Worm (Caenorhabditis elegans) whole organism, L4 larva: Measurements from ENCODE around the gene dohh-1.
A peak's percentile ranks its signal among the peaks of the same experiment; 100 is the strongest.

Source experiments
- F37D6.2 ChIP-seq: sonication (generic microtip); optimal IDR thresholded peaks from 2 replicates; lab custom pipeline; 2016; ENCODE audit warnings: mild to moderate bottlenecking, missing genetic modification characterization, missing compliant biosample characterization
- F49E8.2 ChIP-seq: sonication (generic microtip); optimal IDR thresholded peaks from 2 replicates; lab custom pipeline; 2016; ENCODE audit warnings: missing compliant biosample characterization, mild to moderate bottlenecking, missing genetic modification characterization, borderline replicate concordance
- T20F7.1 ChIP-seq: fragments of 200-800 bp; sonication (Bioruptor generic); optimal IDR thresholded peaks from 2 replicates; lab custom pipeline; 2018; ENCODE audit warnings: mild to moderate bottlenecking, missing genetic modification characterization, missing compliant biosample characterization
- T26A8.4 ChIP-seq: fragments of 200-800 bp; sonication (Bioruptor generic); IDR thresholded peaks from 2 replicates; pipeline ENCODE4 v1.3.6; 2022; ENCODE audit warnings: missing genetic modification characterization, missing compliant biosample characterization
- Y105C5A.15 ChIP-seq: fragments of 200-800 bp; sonication (Bioruptor generic); IDR thresholded peaks from 2 replicates; pipeline ENCODE4 v1.3.6; 2022; ENCODE audit warnings: missing genetic modification characterization, missing compliant biosample characterization
- aly-2 ChIP-seq: sonication (generic microtip); optimal IDR thresholded peaks from 2 replicates; lab custom pipeline; 2018; ENCODE audit warnings: missing biosample characterization, missing genetic modification characterization
- ama-1 ChIP-seq: fragments of 150-350 bp; optimal IDR thresholded peaks from 2 replicates; lab custom pipeline; 2014; ENCODE audit warnings: inconsistent platforms, mixed read lengths
- attf-4 ChIP-seq: sonication (generic microtip); optimal IDR thresholded peaks from 3 replicates; lab custom pipeline; 2017; ENCODE audit warnings: missing biosample characterization, missing genetic modification characterization
- ceh-20 ChIP-seq: fragments of 200-800 bp; sonication (Bioruptor generic); IDR thresholded peaks from 2 replicates; pipeline ENCODE4 v1.3.6; 2022; ENCODE audit warnings: missing genetic modification reagents, missing genetic modification characterization, missing compliant biosample characterization
- ceh-28 ChIP-seq: fragments of 150-350 bp; optimal IDR thresholded peaks from 2 replicates; lab custom pipeline; 2014; ENCODE audit warnings: missing biosample characterization, missing genetic modification reagents, missing genetic modification characterization
- ceh-32 ChIP-seq: sonication (generic microtip); optimal IDR thresholded peaks from 2 replicates; lab custom pipeline; 2016; ENCODE audit warnings: mild to moderate bottlenecking, missing genetic modification characterization, missing compliant biosample characterization; ENCODE audit not compliant: poor library complexity
- ces-1 ChIP-seq: fragments of 150-350 bp; sonication (generic microtip); optimal IDR thresholded peaks from 4 replicates; lab custom pipeline; 2014; ENCODE audit warnings: missing biosample characterization, missing genetic modification reagents, missing genetic modification characterization
- cey-2 ChIP-seq: sonication (generic microtip); optimal IDR thresholded peaks from 3 replicates; lab custom pipeline; 2017; ENCODE audit warnings: missing genetic modification characterization, mild to moderate bottlenecking, missing compliant biosample characterization, antibody characterized with exemption, borderline replicate concordance; ENCODE audit not compliant: insufficient read depth
- ctbp-1 ChIP-seq: fragments of 200-800 bp; sonication (Bioruptor generic); IDR thresholded peaks from 2 replicates; pipeline ENCODE4 v1.3.6; 2022; ENCODE audit warnings: missing genetic modification reagents, missing genetic modification characterization, missing compliant biosample characterization
- daf-19 ChIP-seq: fragments of 200-800 bp; sonication (Bioruptor generic); conservative IDR thresholded peaks from 2 replicates; pipeline ENCODE4 v1.3.6; 2022; ENCODE audit warnings: missing genetic modification characterization, missing compliant biosample characterization
- daf-8 ChIP-seq: fragments of 200-800 bp; sonication (Bioruptor generic); IDR thresholded peaks from 2 replicates; pipeline ENCODE4 v1.3.6; 2022; ENCODE audit warnings: missing genetic modification characterization, missing compliant biosample characterization
- dmd-6 ChIP-seq: fragments of 200-800 bp; sonication (Bioruptor generic); IDR thresholded peaks from 2 replicates; pipeline ENCODE4 v1.3.6; 2022; ENCODE audit warnings: missing genetic modification reagents, missing genetic modification characterization, missing compliant biosample characterization
- dmd-8 ChIP-seq: fragments of 200-800 bp; sonication (Bioruptor generic); IDR thresholded peaks from 2 replicates; pipeline ENCODE4 v1.3.6; 2022; ENCODE audit warnings: missing genetic modification characterization, missing compliant biosample characterization
- dmd-9 ChIP-seq: fragments of 200-800 bp; sonication (Bioruptor generic); IDR thresholded peaks from 2 replicates; pipeline ENCODE4 v1.3.6; 2022; ENCODE audit warnings: missing genetic modification reagents, missing genetic modification characterization, missing compliant biosample characterization
- egl-43 ChIP-seq: fragments of 200-800 bp; sonication (Bioruptor generic); IDR thresholded peaks from 2 replicates; pipeline ENCODE4 v1.3.6; 2022; ENCODE audit warnings: missing genetic modification reagents, missing genetic modification characterization, missing compliant biosample characterization
- fkh-10 ChIP-seq: fragments of 150-350 bp; optimal IDR thresholded peaks from 2 replicates; lab custom pipeline; 2014; ENCODE audit warnings: missing biosample characterization, missing genetic modification reagents, missing genetic modification characterization
- gei-8 ChIP-seq: fragments of 200-800 bp; sonication (Bioruptor generic); optimal IDR thresholded peaks from 2 replicates; lab custom pipeline; 2018; ENCODE audit warnings: mild to moderate bottlenecking, missing genetic modification characterization, missing compliant biosample characterization
- hif-1 ChIP-seq, 2 experiments: sonication (generic microtip); optimal IDR thresholded peaks; 2 replicates each; lab custom pipeline; 2016 to 2017; ENCODE audit warnings: missing compliant biosample characterization in 2 of 2, missing genetic modification characterization in 2 of 2, missing genetic modification reagents in 2 of 2, missing genotype in 2 of 2, mild to moderate bottlenecking in 1 of 2
- hlh-11 ChIP-seq: fragments of 200-800 bp; sonication (Bioruptor generic); optimal IDR thresholded peaks from 2 replicates; lab custom pipeline; 2018; ENCODE audit warnings: mild to moderate bottlenecking, missing genetic modification characterization, missing compliant biosample characterization
- lim-7 ChIP-seq: fragments of 200-800 bp; sonication (Bioruptor generic); IDR thresholded peaks from 2 replicates; pipeline ENCODE4 v1.3.6; 2022; ENCODE audit warnings: missing genetic modification characterization, missing compliant biosample characterization
- lin-1 ChIP-seq: fragments of 200-800 bp; sonication (Bioruptor generic); IDR thresholded peaks from 2 replicates; pipeline ENCODE4 v1.3.6; 2022; ENCODE audit warnings: missing genetic modification reagents, missing genetic modification characterization, missing compliant biosample characterization
- lin-38 ChIP-seq: fragments of 200-800 bp; sonication (Bioruptor generic); IDR thresholded peaks from 2 replicates; pipeline ENCODE4 v1.3.6; 2022; ENCODE audit warnings: missing genetic modification reagents, missing genetic modification characterization, missing compliant biosample characterization
- lin-39 ChIP-seq: fragments of 150-350 bp; optimal IDR thresholded peaks from 2 replicates; lab custom pipeline; 2014; ENCODE audit warnings: missing biosample characterization, missing genetic modification reagents, missing genetic modification characterization
- lir-3 ChIP-seq: sonication (generic microtip); optimal IDR thresholded peaks from 2 replicates; lab custom pipeline; 2016; ENCODE audit warnings: mild to moderate bottlenecking, missing genetic modification characterization, missing compliant biosample characterization
- madf-9 ChIP-seq: fragments of 200-800 bp; sonication (Bioruptor generic); conservative IDR thresholded peaks from 2 replicates; pipeline ENCODE4 v1.3.6; 2022; ENCODE audit warnings: missing genetic modification reagents, missing genetic modification characterization, missing compliant biosample characterization
- mdl-1 ChIP-seq, 2 experiments: fragments of 150-350 bp in 1 of 2; sonication (generic microtip) in 1 of 2; optimal IDR thresholded peaks; 2 replicates each; lab custom pipeline; 2014 to 2017; ENCODE audit warnings: missing biosample characterization in 2 of 2, missing genetic modification characterization in 2 of 2
- mep-1 ChIP-seq: fragments of 150-350 bp; sonication (generic microtip); optimal IDR thresholded peaks from 3 replicates; lab custom pipeline; 2014; ENCODE audit warnings: missing biosample characterization, missing genetic modification characterization
- mes-2 ChIP-seq: sonication (generic microtip); optimal IDR thresholded peaks from 2 replicates; lab custom pipeline; 2016; ENCODE audit warnings: missing genotype, mild to moderate bottlenecking, missing genetic modification characterization, missing compliant biosample characterization; ENCODE audit not compliant: poor library complexity, severe bottlenecking
- mxl-3 ChIP-seq: fragments of 200-800 bp; sonication (Bioruptor generic); optimal IDR thresholded peaks from 2 replicates; lab custom pipeline; 2018; ENCODE audit warnings: mild to moderate bottlenecking, missing genetic modification characterization, missing compliant biosample characterization
- nhr-11 ChIP-seq: fragments of 150-350 bp; optimal IDR thresholded peaks from 2 replicates; lab custom pipeline; 2014; ENCODE audit warnings: missing biosample characterization, missing genetic modification characterization
- nhr-41 ChIP-seq: fragments of 200-800 bp; sonication (Bioruptor generic); IDR thresholded peaks from 2 replicates; pipeline ENCODE4 v1.3.6; 2022; ENCODE audit warnings: missing genetic modification reagents, missing genetic modification characterization, missing compliant biosample characterization
- nhr-77 ChIP-seq: fragments of 150-350 bp; optimal IDR thresholded peaks from 2 replicates; lab custom pipeline; 2014; ENCODE audit warnings: missing biosample characterization, missing genetic modification characterization
- php-3 ChIP-seq: fragments of 200-800 bp; sonication (Bioruptor generic); IDR thresholded peaks from 2 replicates; pipeline ENCODE4 v1.3.6; 2022; ENCODE audit warnings: missing genetic modification reagents, missing genetic modification characterization, missing compliant biosample characterization
- rbr-2 ChIP-seq: sonication (generic microtip); optimal IDR thresholded peaks from 2 replicates; lab custom pipeline; 2016; ENCODE audit warnings: missing genotype, missing genetic modification characterization, missing compliant biosample characterization
- saeg-2 ChIP-seq: fragments of 200-800 bp; sonication (Bioruptor generic); IDR thresholded peaks from 2 replicates; pipeline ENCODE4 v1.3.6; 2022; ENCODE audit warnings: missing genetic modification reagents, missing genetic modification characterization, missing compliant biosample characterization
- sdz-12 ChIP-seq: fragments of 200-800 bp; sonication (Bioruptor generic); optimal IDR thresholded peaks from 2 replicates; lab custom pipeline; 2018; ENCODE audit warnings: mild to moderate bottlenecking, missing genetic modification characterization, missing compliant biosample characterization
- snpc-4 ChIP-seq: fragments of 150-350 bp; optimal IDR thresholded peaks from 2 replicates; lab custom pipeline; 2014; ENCODE audit warnings: missing biosample characterization, missing genetic modification characterization
- spr-1 ChIP-seq: sonication (generic microtip); optimal IDR thresholded peaks from 2 replicates; lab custom pipeline; 2016; ENCODE audit warnings: mild to moderate bottlenecking, missing genetic modification characterization, missing compliant biosample characterization
- spr-3 ChIP-seq: fragments of 200-800 bp; sonication (Bioruptor generic); optimal IDR thresholded peaks from 2 replicates; lab custom pipeline; 2018; ENCODE audit warnings: mild to moderate bottlenecking, missing genetic modification characterization, missing compliant biosample characterization
- tag-97 ChIP-seq: fragments of 200-800 bp; sonication (Bioruptor generic); IDR thresholded peaks from 2 replicates; pipeline ENCODE4 v1.3.6; 2022; ENCODE audit warnings: missing genetic modification characterization, missing compliant biosample characterization
- tra-1 ChIP-seq: fragments of 200-800 bp; sonication (Bioruptor generic); IDR thresholded peaks from 2 replicates; pipeline ENCODE4 v1.3.6; 2022; ENCODE audit warnings: missing genetic modification reagents, missing genetic modification characterization, missing compliant biosample characterization
- unc-130 ChIP-seq: sonication (generic microtip); optimal IDR thresholded peaks from 2 replicates; lab custom pipeline; 2016; ENCODE audit warnings: missing genetic modification reagents, missing genetic modification characterization, missing compliant biosample characterization
- zag-1 ChIP-seq: fragments of 150-350 bp; optimal IDR thresholded peaks from 2 replicates; lab custom pipeline; 2014; ENCODE audit warnings: missing biosample characterization, missing genetic modification characterization
- zfp-3 ChIP-seq: fragments of 200-800 bp; sonication (Bioruptor generic); conservative IDR thresholded peaks from 2 replicates; pipeline ENCODE4 v1.3.6; 2022; ENCODE audit warnings: missing genetic modification reagents, missing genetic modification characterization, missing compliant biosample characterization
- zip-2 ChIP-seq: fragments of 150-350 bp; optimal IDR thresholded peaks from 2 replicates; lab custom pipeline; 2014; ENCODE audit warnings: missing biosample characterization, missing genetic modification characterization
- ztf-7 ChIP-seq: fragments of 150-350 bp; optimal IDR thresholded peaks from 2 replicates; lab custom pipeline; 2014; ENCODE audit warnings: missing biosample characterization, missing genetic modification characterization

Gene dohh-1

ce11 chrII:10563368-10563767 lies 16.4 kb upstream of the dohh-1 start, which contains the start of gene cdc-48.1 (continued):
- TF ChIP-seq lin-38 (GFP tag; lab: Robert Waterston, UW) (peak; percentile 100), cey-2 (tag; lab: Kevin White, UChicago) (peak; percentile 95), dmd-6 (GFP tag; lab: Robert Waterston, UW) (peak; percentile 100), egl-43 (peak; percentile 95), ceh-32 (tag; lab: Kevin White, UChicago) (peak; percentile 81), sdz-12 (GFP tag; lab: Kevin White, UChicago) (peak; percentile 96), ztf-7 (peak; percentile 96), mxl-3 (peak; percentile 96), Y105C5A.15 (peak; percentile 93), lim-7 (GFP tag; lab: Robert Waterston, UW) (peak; percentile 83), lin-1 (GFP tag; lab: Robert Waterston, UW) (peak; percentile 99), gei-8 (GFP tag; lab: Kevin White, UChicago) (peak; percentile 96), spr-1 (tag; lab: Kevin White, UChicago) (peak; percentile 98), daf-19 (GFP tag; lab: Robert Waterston, UW) (peak; percentile 98), tag-97 (0 out of 2 replicates have a peak, but pooled peaks have one; percentile 73), tra-1 (peak; percentile 100), T26A8.4 (GFP tag; lab: Robert Waterston, UW) (peak; percentile 99), nhr-41 (GFP tag; lab: Robert Waterston, UW) (peak; percentile 97), spr-3 (GFP tag; lab: Kevin White, UChicago) (peak; percentile 98), ama-1 (lab: Kevin White, UChicago) (peak; percentile 85), lin-39 (tag; lab: Kevin White, UChicago) (peak; percentile 98), lir-3 (peak; percentile 87), hif-1 (tag; optimal IDR thresholded peaks at IDR 0.05; lab: Kevin White, UChicago) (peak; percentile 89 to 97), unc-130 (GFP tag; lab: Kevin White, UChicago) (peak; percentile 98), zfp-3 (GFP tag; lab: Robert Waterston, UW) (peak; percentile 100), php-3 (GFP tag; lab: Robert Waterston, UW) (peak; percentile 96), fkh-10 (GFP tag; lab: Kevin White, UChicago) (peak; percentile 100), madf-9 (peak; percentile 99), dmd-8 (GFP tag; lab: Robert Waterston, UW) (peak; percentile 72; the same call in 1 of the 2 replicates), ctbp-1 (peak; percentile 99), zip-2 (tag; lab: Kevin White, UChicago) (peak; percentile 95), mdl-1 (tag; optimal IDR thresholded peaks at IDR 0.05; lab: Kevin White, UChicago) (peak; percentile 73 to 98), mep-1 (tag; lab: Kevin White, UChicago) (peak; percentile 100), F49E8.2 (tag; lab: Kevin White, UChicago) (peak; percentile 97), rbr-2 (tag; lab: Kevin White, UChicago) (peak; percentile 99), T20F7.1 (GFP tag; lab: Kevin White, UChicago) (peak; percentile 99), snpc-4 (peak; percentile 62), hlh-11 (tag; lab: Kevin White, UChicago) (peak; percentile 99), aly-2 (peak; percentile 90), mes-2 (tag; lab: Kevin White, UChicago) (peak; percentile 100), saeg-2 (GFP tag; lab: Robert Waterston, UW) (peak; percentile 98), attf-4 (tag; lab: Kevin White, UChicago) (peak; percentile 73), zag-1 (tag; lab: Kevin White, UChicago) (peak; percentile 92), nhr-11 (peak; percentile 100), ces-1 (peak; percentile 97), F37D6.2 (peak; percentile 97), nhr-77 (tag; lab: Kevin White, UChicago) (peak; percentile 100), daf-8 (GFP tag; lab: Robert Waterston, UW) (peak; percentile 92; the same call in 1 of the 2 replicates), ceh-28 (tag; lab: Kevin White, UChicago) (peak; percentile 72), ceh-20 (GFP tag; lab: Robert Waterston, UW) (peak; percentile 100), dmd-9 (GFP tag; lab: Robert Waterston, UW) (peak; percentile 98)
